Fruit fly (Drosophila melanogaster): ENCODE measurements around the gene 5-HT2A.
A peak's percentile ranks its signal among the peaks of the same experiment; 100 is the strongest.

Gene 5-HT2A

DNA sequence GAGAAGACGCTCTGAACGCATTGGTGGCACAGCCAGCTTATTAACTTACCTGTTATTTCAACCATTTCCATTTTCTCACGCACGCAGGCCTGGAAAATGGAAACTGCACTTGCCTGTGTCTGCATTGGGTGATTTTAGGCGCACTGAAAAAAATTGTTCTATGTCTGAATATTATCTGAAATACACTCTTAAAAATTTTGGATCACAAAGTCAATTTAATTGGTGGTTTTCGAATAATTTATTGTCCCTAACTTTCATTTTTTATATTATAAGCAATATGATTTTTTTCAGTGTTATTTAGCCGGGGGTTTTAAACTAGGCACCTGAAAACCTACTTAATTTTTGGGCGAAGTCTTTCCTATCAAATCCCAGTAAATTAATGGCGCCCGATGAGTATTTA lies 50.4 kb downstream of the 5-HT2A start (continued):
- peak; percentile 95 for TF ChIP-seq Ets65A (GFP tag)
- 0 out of 3 replicates have a peak, but pooled peaks have one; percentile 56 for TF ChIP-seq CG2889 (GFP tag; IDR thresholded peaks at IDR 0.05)
- peak; percentile 56 for TF ChIP-seq kay (GFP tag; optimal IDR thresholded peaks at IDR 0.05)
- peak; percentile 37 for TF ChIP-seq repo (GFP tag; optimal IDR thresholded peaks at IDR 0.05)
- TF ChIP-seq emc (GFP tag; optimal IDR thresholded peaks at IDR 0.05) = no peak
- peak; percentile 28 for TF ChIP-seq CG8944 (GFP tag; optimal IDR thresholded peaks at IDR 0.05)
- no peak for TF ChIP-seq YL-1 (GFP tag; optimal IDR thresholded peaks at IDR 0.05)
- TF ChIP-seq CG11504 (tag; optimal IDR thresholded peaks at IDR 0.05) = peak; percentile 88
- TF ChIP-seq bab2 (GFP tag; optimal IDR thresholded peaks at IDR 0.05) = peak; percentile 8
- peak; percentile 8 for TF ChIP-seq CG8089 (GFP tag; optimal IDR thresholded peaks at IDR 0.05)
- peak; percentile 37 for TF ChIP-seq CG33557 (GFP tag; optimal IDR thresholded peaks at IDR 0.05)
- TF ChIP-seq Scr (GFP tag; IDR thresholded peaks at IDR 0.05; ENCODE audit: partially characterized antibody) = no peak
- TF ChIP-seq CG2129 (GFP tag; IDR thresholded peaks at IDR 0.05; ENCODE audit: partially characterized antibody) = no peak
- TF ChIP-seq CG15479 (GFP tag; optimal IDR thresholded peaks at IDR 0.05) = peak; percentile 39
- no peak for TF ChIP-seq ERR (GFP tag; optimal IDR thresholded peaks at IDR 0.05)
- peak; percentile 29 to 85 for TF ChIP-seq eve (GFP tag; optimal IDR thresholded peaks at IDR 0.05)
- no peak for TF ChIP-seq lbe (GFP tag; optimal IDR thresholded peaks at IDR 0.05)
- peak; percentile 64 for TF ChIP-seq CG2875 (GFP tag; optimal IDR thresholded peaks at IDR 0.05)
- peak; percentile 64 for TF ChIP-seq org-1 (GFP tag; optimal IDR thresholded peaks at IDR 0.05)
- peak; percentile 78 for TF ChIP-seq Max (GFP tag; optimal IDR thresholded peaks at IDR 0.05)
- 0 out of 2 replicates have a peak, but pooled peaks have one; percentile 10 for TF ChIP-seq Taf1 (GFP tag; IDR thresholded peaks at IDR 0.05)
- no peak for TF ChIP-seq cas (GFP tag; IDR thresholded peaks at IDR 0.05)
- peak; percentile 73 for TF ChIP-seq CG32767 (GFP tag; IDR thresholded peaks at IDR 0.05)
- TF ChIP-seq Dek (tag; optimal IDR thresholded peaks at IDR 0.05) = peak; percentile 52
- peak; percentile 92 for TF ChIP-seq CG2199 (GFP tag; IDR thresholded peaks at IDR 0.05)
- peak; percentile 52 for TF ChIP-seq CG13624 (GFP tag; optimal IDR thresholded peaks at IDR 0.05)
- TF ChIP-seq CG6689 (GFP tag; IDR thresholded peaks at IDR 0.05) = peak; percentile 90
- peak; percentile 48 for TF ChIP-seq Hmr (GFP tag; optimal IDR thresholded peaks at IDR 0.05)
- peak; percentile 35 for TF ChIP-seq NfI (GFP tag; optimal IDR thresholded peaks at IDR 0.05)
- TF ChIP-seq CG13123 (GFP tag; optimal IDR thresholded peaks at IDR 0.05) = no peak
- TF ChIP-seq ash1 (GFP tag; optimal IDR thresholded peaks at IDR 0.05) = no peak
- peak; percentile 58 for TF ChIP-seq CG14050 (GFP tag; IDR thresholded peaks at IDR 0.05)
- TF ChIP-seq Poxn (GFP tag; IDR thresholded peaks at IDR 0.05) = no peak
- peak; percentile 77 for TF ChIP-seq dysf (GFP tag; IDR thresholded peaks at IDR 0.05)
- TF ChIP-seq pho (GFP tag; optimal IDR thresholded peaks at IDR 0.05) = no peak
- TF ChIP-seq Oli (tag; optimal IDR thresholded peaks at IDR 0.05) = peak; percentile 72
- TF ChIP-seq CG16779 (GFP tag; IDR thresholded peaks at IDR 0.05) = no peak
- peak; percentile 20 for TF ChIP-seq HmgD (GFP tag; optimal IDR thresholded peaks at IDR 0.05)
- TF ChIP-seq CG7963 (GFP tag; IDR thresholded peaks at IDR 0.05; ENCODE audit: partially characterized antibody) = no peak
- TF ChIP-seq wor (GFP tag; IDR thresholded peaks at IDR 0.05) = peak; percentile 63
- TF ChIP-seq Sin3A (optimal IDR thresholded peaks at IDR 0.05) = no peak
- TF ChIP-seq CG17612 (GFP tag; IDR thresholded peaks at IDR 0.05) = peak; percentile 58; the same call in 1 of the 2 replicates
- TF ChIP-seq NC2β (GFP tag; optimal IDR thresholded peaks at IDR 0.05) = peak; percentile 87
- peak; percentile 71; the same call in 2 of the 3 replicates for TF ChIP-seq B-H1 (GFP tag; IDR thresholded peaks at IDR 0.05)
- peak; percentile 48 for TF ChIP-seq Usf (GFP tag; optimal IDR thresholded peaks at IDR 0.05)
- TF ChIP-seq lov (optimal IDR thresholded peaks at IDR 0.05) = no peak
- peak; percentile 91 for TF ChIP-seq lov (GFP tag; IDR thresholded peaks at IDR 0.05)
- TF ChIP-seq dati (GFP tag; IDR thresholded peaks at IDR 0.05) = peak; percentile 46; the same call in 1 of the 2 replicates
- peak; percentile 79 for TF ChIP-seq CG8388 (GFP tag; optimal IDR thresholded peaks at IDR 0.05)
- TF ChIP-seq Fer2 (tag; optimal IDR thresholded peaks at IDR 0.05) = peak; percentile 2
- peak; percentile 49; the same call in 1 of the 2 replicates for TF ChIP-seq E2f2 (GFP tag; IDR thresholded peaks at IDR 0.05)
- no peak for TF ChIP-seq CG12942 (GFP tag; optimal IDR thresholded peaks at IDR 0.05)
